Fruit fly (Drosophila melanogaster) whole organism, pupa: ENCODE measurements around the gene SA2.

Source experiments
- CG10348 ChIP-seq: fragments of 200-800 bp; sonication (Bioruptor generic); IDR thresholded peaks from 2 replicates; pipeline ENCODE4 v1.3.6; 2022; ENCODE audit warnings: missing biosample characterization, missing genetic modification characterization
- CG12605 ChIP-seq: fragments of 200-800 bp; sonication (Bioruptor generic); IDR thresholded peaks from 2 replicates; pipeline ENCODE4 v1.3.6; 2022; ENCODE audit warnings: missing biosample characterization, missing genetic modification characterization
- CG13204 ChIP-seq: fragments of 200-800 bp; sonication (Bioruptor generic); optimal IDR thresholded peaks from 2 replicates; lab custom pipeline; 2018; ENCODE audit warnings: missing biosample characterization, mild to moderate bottlenecking, missing genetic modification characterization, moderate library complexity
- CG14655 ChIP-seq: fragments of 200-800 bp; sonication (Bioruptor generic); optimal IDR thresholded peaks from 3 replicates; lab custom pipeline; 2017; ENCODE audit warnings: mild to moderate bottlenecking, missing biosample characterization, missing genetic modification reagents, missing genetic modification characterization
- CG15710 ChIP-seq: fragments of 200-800 bp; sonication (Bioruptor generic); optimal IDR thresholded peaks from 2 replicates; lab custom pipeline; 2018; ENCODE audit warnings: missing biosample characterization, mild to moderate bottlenecking, missing genetic modification characterization, moderate library complexity
- CG17806 ChIP-seq: fragments of 200-800 bp; sonication (Bioruptor generic); optimal IDR thresholded peaks from 2 replicates; lab custom pipeline; 2018; ENCODE audit warnings: missing biosample characterization, mild to moderate bottlenecking, missing genetic modification characterization, moderate library complexity
- CG32121 ChIP-seq: fragments of 200-800 bp; sonication (Bioruptor generic); IDR thresholded peaks from 2 replicates; pipeline ENCODE4 v1.3.6; 2022; ENCODE audit warnings: missing biosample characterization, missing genetic modification characterization
- CG34367 ChIP-seq: fragments of 200-800 bp; sonication (Bioruptor generic); optimal IDR thresholded peaks from 2 replicates; lab custom pipeline; 2018; ENCODE audit warnings: missing biosample characterization, mild to moderate bottlenecking, missing genetic modification characterization
- CG4496 ChIP-seq: fragments of 200-800 bp; sonication (Bioruptor generic); IDR thresholded peaks from 3 replicates; pipeline ENCODE4 v1.3.6; 2022; ENCODE audit warnings: missing biosample characterization, missing genetic modification characterization
- CG8159 ChIP-seq: fragments of 200-800 bp; sonication (Bioruptor generic); optimal IDR thresholded peaks from 3 replicates; lab custom pipeline; 2018; ENCODE audit warnings: missing biosample characterization, mild to moderate bottlenecking, missing genetic modification characterization, moderate library complexity
- CG8301 ChIP-seq: fragments of 200-800 bp; sonication (Bioruptor generic); optimal IDR thresholded peaks from 2 replicates; lab custom pipeline; 2018; ENCODE audit warnings: missing biosample characterization, mild to moderate bottlenecking, missing genetic modification characterization
- CG9948 ChIP-seq: fragments of 200-800 bp; sonication (Bioruptor generic); optimal IDR thresholded peaks from 2 replicates; lab custom pipeline; 2018; ENCODE audit warnings: missing biosample characterization, mild to moderate bottlenecking, missing genetic modification characterization, moderate library complexity
- D1 ChIP-seq: fragments of 200-800 bp; sonication (Bioruptor generic); optimal IDR thresholded peaks from 2 replicates; lab custom pipeline; 2018; ENCODE audit warnings: missing biosample characterization, mild to moderate bottlenecking, missing genetic modification characterization, moderate library complexity
- EcR ChIP-seq: fragments of 200-800 bp; sonication (Bioruptor generic); optimal IDR thresholded peaks from 3 replicates; lab custom pipeline; 2019; ENCODE audit warnings: missing biosample characterization, missing genetic modification characterization, mild to moderate bottlenecking, moderate library complexity, missing genetic modification reagents
- Ets98B ChIP-seq: fragments of 200-800 bp; sonication (Bioruptor generic); IDR thresholded peaks from 2 replicates; pipeline ENCODE4 v1.3.6; 2022; ENCODE audit warnings: missing biosample characterization, missing genetic modification characterization
- Pif1A ChIP-seq: fragments of 200-800 bp; sonication (Bioruptor generic); optimal IDR thresholded peaks from 3 replicates; lab custom pipeline; 2016; ENCODE audit warnings: missing biosample characterization, missing genetic modification characterization
- Pif1B ChIP-seq: fragments of 200-800 bp; sonication (Bioruptor generic); optimal IDR thresholded peaks from 3 replicates; lab custom pipeline; 2016; ENCODE audit warnings: missing biosample characterization, missing genetic modification characterization
- Snoo ChIP-seq: fragments of 200-800 bp; sonication (Bioruptor generic); optimal IDR thresholded peaks from 3 replicates; lab custom pipeline; 2017; ENCODE audit warnings: missing biosample characterization, mild to moderate bottlenecking, missing genetic modification characterization, inconsistent platforms
- fd96Ca ChIP-seq: fragments of 200-800 bp; sonication (Bioruptor generic); IDR thresholded peaks from 3 replicates; pipeline ENCODE4 v1.3.6; 2022; ENCODE audit warnings: missing biosample characterization, missing genetic modification characterization
- gl ChIP-seq: fragments of 200-800 bp; sonication (Bioruptor generic); optimal IDR thresholded peaks from 2 replicates; lab custom pipeline; 2018; ENCODE audit warnings: missing biosample characterization, mild to moderate bottlenecking, missing genetic modification characterization
- rn ChIP-seq: fragments of 200-800 bp; sonication (Bioruptor generic); IDR thresholded peaks from 2 replicates; pipeline ENCODE4 v1.3.6; 2022; ENCODE audit warnings: missing biosample characterization, missing genetic modification characterization

Gene SA2

DNA sequence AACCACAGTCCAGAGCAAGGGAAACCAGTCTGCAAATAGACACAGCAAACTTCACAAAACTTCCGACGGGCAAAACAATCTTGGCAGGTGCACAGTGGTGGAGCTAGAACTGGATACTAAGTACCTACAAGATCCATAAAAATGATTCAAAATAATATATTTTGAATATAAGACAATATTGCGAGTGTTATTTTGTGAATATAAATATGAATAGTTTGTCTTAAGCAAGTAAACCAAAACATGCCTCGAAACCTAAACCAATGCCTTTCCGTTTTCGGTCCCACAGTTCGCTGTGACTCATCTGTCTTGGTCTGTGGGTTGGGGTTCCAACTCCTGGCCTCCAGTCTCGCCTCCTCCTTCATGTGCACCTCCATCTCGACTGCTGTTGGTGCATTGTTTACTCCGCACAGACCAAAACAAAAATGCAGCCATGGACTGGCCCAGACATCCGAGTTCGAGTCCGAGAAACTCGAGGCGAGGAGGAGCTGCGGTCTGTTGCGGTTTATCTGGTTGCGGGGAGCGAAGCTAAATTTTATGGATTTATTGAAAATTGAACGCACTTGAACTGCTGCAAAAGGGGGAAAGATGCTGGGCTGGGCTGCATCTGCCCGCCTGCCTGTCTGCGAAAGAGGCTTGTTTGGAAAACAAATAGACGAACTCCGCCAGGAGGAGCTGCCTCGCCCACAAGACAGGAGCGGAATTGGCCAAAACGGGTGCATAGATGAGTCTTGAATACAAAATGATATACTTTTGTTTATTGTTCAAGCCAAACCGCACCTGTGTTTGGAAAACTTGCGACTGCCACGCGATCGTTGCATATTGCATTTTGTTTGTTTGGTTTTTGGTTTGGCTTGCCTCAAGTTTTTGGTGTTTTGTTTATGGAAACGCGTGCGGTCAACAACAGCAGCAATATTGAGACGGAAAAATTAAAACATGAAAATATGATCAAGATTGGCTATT is 45.4 kb downstream of the SA2 start:
- TF ChIP-seq CG4496 (peak; percentile 86), D1 (tag; lab: Kevin White, UChicago) (peak; percentile 85), CG13204 (GFP tag; lab: Kevin White, UChicago) (peak; percentile 66), Pif1B (GFP tag; lab: Kevin White, UChicago) (peak; percentile 85), CG14655 (GFP tag; lab: Kevin White, UChicago) (peak; percentile 93), CG34367 (peak; percentile 90), Pif1A (peak; percentile 88), fd96Ca (GFP tag; lab: Robert Waterston, UW) (peak; percentile 76), CG8301 (tag; lab: Kevin White, UChicago) (peak; percentile 88), rn (GFP tag; lab: Robert Waterston, UW) (0 out of 2 replicates have a peak, but pooled peaks have one; percentile 23), EcR (GFP tag; lab: Kevin White, UChicago) (peak; percentile 74), CG17806 (peak; percentile 90), CG8159 (tag; lab: Kevin White, UChicago) (peak; percentile 90), Ets98B (GFP tag; lab: Robert Waterston, UW) (peak; percentile 75), Snoo (tag; lab: Kevin White, UChicago) (peak; percentile 20), CG12605 (GFP tag; lab: Robert Waterston, UW) (peak; percentile 77), CG9948 (peak; percentile 89), CG32121 (GFP tag; lab: Robert Waterston, UW) (peak; percentile 28; the same call in 1 of the 2 replicates), gl (tag; lab: Kevin White, UChicago) (peak; percentile 76), CG15710 (tag; lab: Kevin White, UChicago) (peak; percentile 87), CG10348 (GFP tag; lab: Robert Waterston, UW) (no peak)

DNA sequence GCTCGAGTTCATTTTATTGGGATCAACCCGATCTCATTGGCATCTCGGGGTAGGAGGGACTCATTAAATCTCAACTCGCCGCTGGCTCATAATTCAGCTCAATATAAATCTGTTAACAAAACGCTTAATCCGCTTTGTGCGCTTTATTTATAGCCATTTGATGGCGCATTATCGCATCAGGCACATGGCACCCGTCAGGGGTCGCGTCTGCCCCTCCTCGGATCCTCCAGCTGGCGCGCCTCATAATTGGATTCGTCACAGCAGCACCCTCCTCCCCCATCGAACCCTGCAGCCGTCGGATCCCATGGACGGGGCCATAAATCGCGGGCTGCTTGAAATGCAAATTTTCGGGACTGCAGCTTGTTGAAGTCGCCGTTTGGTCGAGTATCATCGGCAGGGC is 47.3 kb downstream of the SA2 start:
- TF ChIP-seq CG8159 (tag; lab: Kevin White, UChicago) (no peak), CG32121 (GFP tag; lab: Robert Waterston, UW) (no peak), CG15710 (tag; lab: Kevin White, UChicago) (no peak), CG13204 (GFP tag; lab: Kevin White, UChicago) (no peak), CG17806 (no peak), CG14655 (GFP tag; lab: Kevin White, UChicago) (no peak), CG4496 (no peak), Snoo (tag; lab: Kevin White, UChicago) (no peak), CG12605 (GFP tag; lab: Robert Waterston, UW) (no peak), EcR (GFP tag; lab: Kevin White, UChicago) (no peak), CG10348 (GFP tag; lab: Robert Waterston, UW) (no peak), fd96Ca (GFP tag; lab: Robert Waterston, UW) (no peak), D1 (tag; lab: Kevin White, UChicago) (no peak), Ets98B (GFP tag; lab: Robert Waterston, UW) (no peak), rn (GFP tag; lab: Robert Waterston, UW) (no peak), Pif1A (no peak), CG8301 (tag; lab: Kevin White, UChicago) (no peak), gl (tag; lab: Kevin White, UChicago) (no peak), Pif1B (GFP tag; lab: Kevin White, UChicago) (no peak), CG9948 (no peak)

dm6 chr3L:1388862-1389261 is 48.8 kb downstream of the SA2 start:
- TF ChIP-seq Snoo (tag; lab: Kevin White, UChicago), result peak; percentile 47
- TF ChIP-seq D1 (tag; lab: Kevin White, UChicago), result no peak

dm6 chr3L:1388094-1388493 is 49.6 kb downstream of the SA2 start:
- TF ChIP-seq CG32121 (GFP tag; lab: Robert Waterston, UW) (no peak), D1 (tag; lab: Kevin White, UChicago) (no peak), CG17806 (peak; percentile 58), Ets98B (GFP tag; lab: Robert Waterston, UW) (no peak), CG8159 (tag; lab: Kevin White, UChicago) (peak; percentile 65), fd96Ca (GFP tag; lab: Robert Waterston, UW) (no peak), CG12605 (GFP tag; lab: Robert Waterston, UW) (no peak), CG8301 (tag; lab: Kevin White, UChicago) (no peak), EcR (GFP tag; lab: Kevin White, UChicago) (no peak), Pif1B (GFP tag; lab: Kevin White, UChicago) (no peak), rn (GFP tag; lab: Robert Waterston, UW) (0 out of 2 replicates have a peak, but pooled peaks have one; percentile 19), CG10348 (GFP tag; lab: Robert Waterston, UW) (no peak), gl (tag; lab: Kevin White, UChicago) (no peak), CG14655 (GFP tag; lab: Kevin White, UChicago) (peak; percentile 20), CG34367 (peak; percentile 40), Snoo (tag; lab: Kevin White, UChicago) (peak; percentile 73), CG13204 (GFP tag; lab: Kevin White, UChicago) (peak; percentile 17), CG4496 (no peak; the same call in 2 of the 3 replicates), CG15710 (tag; lab: Kevin White, UChicago) (peak; percentile 76), CG9948 (peak; percentile 42), Pif1A (peak; percentile 22)
